Fruit fly (Drosophila melanogaster) whole organism, prepupa: ENCODE measurements around the gene Mcm7.

ENCODE experiments used
- CG10631 ChIP-seq: fragments of 200-800 bp; sonication (Bioruptor generic); optimal IDR thresholded peaks from 2 replicates; lab custom pipeline; 2016; ENCODE audit warnings: missing biosample characterization, missing genetic modification characterization
- CG16779 ChIP-seq: fragments of 200-800 bp; sonication (Bioruptor generic); optimal IDR thresholded peaks from 3 replicates; lab custom pipeline; 2017; ENCODE audit warnings: missing biosample characterization, mild to moderate bottlenecking, missing genetic modification characterization
- Hr4 ChIP-seq: fragments of 200-800 bp; sonication (Bioruptor generic); optimal IDR thresholded peaks from 3 replicates; lab custom pipeline; 2016; ENCODE audit warnings: missing biosample characterization, missing genetic modification characterization
- OdsH ChIP-seq: fragments of 200-800 bp; sonication (Bioruptor generic); optimal IDR thresholded peaks from 3 replicates; lab custom pipeline; 2016; ENCODE audit warnings: missing biosample characterization, missing genetic modification characterization
- lz ChIP-seq: fragments of 200-800 bp; sonication (Bioruptor generic); optimal IDR thresholded peaks from 3 replicates; lab custom pipeline; 2016; ENCODE audit warnings: missing biosample characterization, missing genetic modification characterization
- spab ChIP-seq: fragments of 200-800 bp; sonication (Bioruptor generic); optimal IDR thresholded peaks from 2 replicates; lab custom pipeline; 2017; ENCODE audit warnings: missing biosample characterization, mild to moderate bottlenecking, missing genetic modification characterization, missing genetic modification reagents

- TF ChIP-seq lz (GFP tag; lab: Kevin White, UChicago), result no peak
- no peak for TF ChIP-seq OdsH (GFP tag; lab: Kevin White, UChicago)
- TF ChIP-seq CG16779 (tag; lab: Kevin White, UChicago), result no peak
- no peak for TF ChIP-seq spab (GFP tag; lab: Kevin White, UChicago)
- TF ChIP-seq CG10631 (GFP tag; lab: Kevin White, UChicago), result no peak
- no peak for TF ChIP-seq Hr4 (GFP tag; lab: Kevin White, UChicago)
Measured at dm6 chr3L:8891167-8891618, at the start of gene Mcm7.
